Worm (Caenorhabditis elegans): ENCODE measurements around the gene F35A5.5.

F35A5.5 gene

ce11 chrX:3807166-3807565, 11.6 kb upstream of the F35A5.5 start, which contains the start of gene F35A5.1:
F35A5.1 (plus strand) TSS chrX:3807466.
- TF ChIP-seq set-16 (GFP tag; IDR thresholded peaks at IDR 0.05) (no peak), jun-1 (tag; optimal IDR thresholded peaks at IDR 0.05) (no peak), nhr-41 (GFP tag; IDR thresholded peaks at IDR 0.05) (no peak), zfp-3 (GFP tag; conservative IDR thresholded peaks at IDR 0.05) (no peak), madf-9 (GFP tag; conservative IDR thresholded peaks at IDR 0.05) (no peak), lsy-2 (tag; optimal IDR thresholded peaks at IDR 0.05) (no peak), zag-1 (tag; optimal IDR thresholded peaks at IDR 0.05) (no peak), hlh-11 (tag; optimal IDR thresholded peaks at IDR 0.05) (no peak), F49E8.2 (tag; optimal IDR thresholded peaks at IDR 0.05; ENCODE audit: borderline replicate concordance) (no peak), saeg-2 (GFP tag; IDR thresholded peaks at IDR 0.05) (no peak), mxl-2 (GFP tag; conservative IDR thresholded peaks at IDR 0.05) (no peak), lin-15B (tag; optimal IDR thresholded peaks at IDR 0.05) (no peak), F26F4.8 (GFP tag; conservative IDR thresholded peaks at IDR 0.05) (no peak), nhr-6 (tag; optimal IDR thresholded peaks at IDR 0.05) (no peak)

ce11 chrX:3804837-3805236, 9.3 kb upstream of the F35A5.5 start, which contains the start of gene F35A5.2:
F35A5.2 (plus strand) TSS chrX:3805137.
- TF ChIP-seq unc-62 (GFP tag; optimal IDR thresholded peaks at IDR 0.05 in 1 of 2) = peak in 1 of 2 experiments; percentile 56
- no peak for TF ChIP-seq unc-62 (tag; optimal IDR thresholded peaks at IDR 0.05)
- TF ChIP-seq dmd-6 (GFP tag; IDR thresholded peaks at IDR 0.05) = no peak
- no peak for TF ChIP-seq lim-7 (GFP tag; IDR thresholded peaks at IDR 0.05)
- no peak for TF ChIP-seq dmd-9 (GFP tag; IDR thresholded peaks at IDR 0.05)
- no peak for TF ChIP-seq snpc-4 (tag; optimal IDR thresholded peaks at IDR 0.05)
- no peak for TF ChIP-seq dve-1 (tag; optimal IDR thresholded peaks at IDR 0.05; ENCODE audit: insufficient read depth)
- TF ChIP-seq sdz-12 (GFP tag; optimal IDR thresholded peaks at IDR 0.05) = no peak
- no peak for TF ChIP-seq fkh-10 (GFP tag; optimal IDR thresholded peaks at IDR 0.05)
- no peak for TF ChIP-seq nhr-42 (GFP tag; IDR thresholded peaks at IDR 0.05)

DNA sequence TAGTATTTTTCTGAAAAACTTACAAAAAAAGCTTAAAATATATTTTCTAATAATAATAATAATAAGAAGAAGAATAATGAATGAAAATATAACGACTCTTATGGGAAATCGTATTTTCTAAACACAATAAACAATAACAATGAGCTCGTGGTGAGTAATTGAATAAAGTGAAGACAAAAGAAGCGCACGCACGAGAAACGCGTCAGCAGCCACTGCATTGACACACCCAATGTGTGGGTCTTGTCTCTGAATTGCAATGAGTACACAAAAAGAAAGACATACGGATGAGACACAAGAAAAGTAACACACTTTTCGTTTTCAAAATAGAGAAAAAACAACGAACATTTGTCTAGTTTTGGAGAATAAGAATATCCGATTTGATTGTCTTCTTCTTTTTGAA, 7.8 kb upstream of the F35A5.5 start, which contains the start of gene F35A5.8:
TSS of gene F35A5.8 (minus strand) at position 151 of the 400 bp plus-strand sequence.
- TF ChIP-seq lin-15B (tag; optimal IDR thresholded peaks at IDR 0.05) = no peak
- TF ChIP-seq jun-1 (tag; optimal IDR thresholded peaks at IDR 0.05) = no peak
- peak; percentile 32; the same call in 1 of the 2 replicates for TF ChIP-seq nhr-42 (GFP tag; IDR thresholded peaks at IDR 0.05)
- no peak for TF ChIP-seq spr-3 (GFP tag; optimal IDR thresholded peaks at IDR 0.05)
- no peak for TF ChIP-seq pqm-1 (tag; optimal IDR thresholded peaks at IDR 0.05)
- TF ChIP-seq hmg-1.1 (GFP tag; IDR thresholded peaks at IDR 0.05) = peak; percentile 65
- no peak for TF ChIP-seq snpc-4 (tag; optimal IDR thresholded peaks at IDR 0.05)
- peak in 1 of 2 experiments; percentile 28 for TF ChIP-seq lsy-2 (tag; optimal IDR thresholded peaks at IDR 0.05)
- no peak for TF ChIP-seq ceh-62 (tag; optimal IDR thresholded peaks at IDR 0.05)
- TF ChIP-seq F49E8.2 (tag; optimal IDR thresholded peaks at IDR 0.05; ENCODE audit: borderline replicate concordance) = no peak
- TF ChIP-seq zip-11 (GFP tag; IDR thresholded peaks at IDR 0.05) = no peak
- peak in 1 of 2 experiments; percentile 80 for TF ChIP-seq daf-16 (GFP tag; optimal IDR thresholded peaks at IDR 0.05)
- TF ChIP-seq daf-16 (tag; optimal IDR thresholded peaks at IDR 0.05) = peak; percentile 63
- TF ChIP-seq mes-2 (tag; optimal IDR thresholded peaks at IDR 0.05; ENCODE audit: poor library complexity, severe bottlenecking) = peak; percentile 90
- no peak for TF ChIP-seq ztf-11 (tag; optimal IDR thresholded peaks at IDR 0.05)
- peak; percentile 96 for TF ChIP-seq aha-1 (tag)
- peak; percentile 76 for TF ChIP-seq rbr-2 (tag; optimal IDR thresholded peaks at IDR 0.05)
- TF ChIP-seq unc-130 (GFP tag; optimal IDR thresholded peaks at IDR 0.05) = no peak
- no peak for TF ChIP-seq daf-19 (GFP tag; conservative IDR thresholded peaks at IDR 0.05)
- peak in 1 of 2 experiments; percentile 95 for TF ChIP-seq unc-62 (GFP tag; optimal IDR thresholded peaks at IDR 0.05 in 1 of 2)
- TF ChIP-seq unc-62 (tag; optimal IDR thresholded peaks at IDR 0.05) = no peak
- TF ChIP-seq gei-8 (GFP tag; optimal IDR thresholded peaks at IDR 0.05) = no peak
- TF ChIP-seq fos-1 (tag; optimal IDR thresholded peaks at IDR 0.05) = no peak
- no peak for TF ChIP-seq ZK546.5 (tag; optimal IDR thresholded peaks at IDR 0.05)
- TF ChIP-seq mxl-3 (GFP tag; optimal IDR thresholded peaks at IDR 0.05) = peak; percentile 25
- TF ChIP-seq duxl-1 (tag; optimal IDR thresholded peaks at IDR 0.05; ENCODE audit: poor library complexity) = peak; percentile 61
- peak in 1 of 2 experiments; percentile 19 for TF ChIP-seq hif-1 (tag; optimal IDR thresholded peaks at IDR 0.05)
- no peak for TF ChIP-seq ceh-82 (tag; optimal IDR thresholded peaks at IDR 0.05)
- TF ChIP-seq saeg-2 (GFP tag; IDR thresholded peaks at IDR 0.05) = no peak
- peak; percentile 64 for TF ChIP-seq ces-1 (GFP tag; optimal IDR thresholded peaks at IDR 0.05)
- no peak for TF ChIP-seq attf-4 (tag; optimal IDR thresholded peaks at IDR 0.05)
- TF ChIP-seq mep-1 (tag; optimal IDR thresholded peaks at IDR 0.05) = peak; percentile 86
- TF ChIP-seq mdt-29 (GFP tag; IDR thresholded peaks at IDR 0.05) = no peak
